Worm (Caenorhabditis elegans): ENCODE data around the gene cdh-12.
A peak's percentile ranks its signal among the peaks of the same experiment; 100 is the strongest.

Gene cdh-12

DNA sequence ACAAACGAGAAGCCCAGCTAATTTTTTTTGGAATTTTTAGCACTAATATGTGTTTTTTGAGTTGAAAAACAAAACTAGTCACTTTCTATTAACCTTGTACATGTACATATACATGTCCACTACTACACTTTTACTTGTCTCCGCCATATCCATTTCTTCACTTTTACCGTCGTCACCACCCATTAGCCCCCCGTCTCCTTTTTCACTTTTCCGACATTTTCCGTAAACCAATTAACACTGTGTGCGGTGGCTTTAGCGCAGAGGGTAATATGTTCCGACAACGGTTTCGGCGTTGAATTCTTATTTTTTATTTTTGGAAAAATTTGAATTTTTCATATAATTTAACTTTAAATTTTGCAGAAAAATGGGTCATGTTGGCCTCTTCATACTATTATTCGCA lies at the start of gene cdh-12:
Gene cdh-12, plus strand, starts transcription at position 365 of the 400 bp plus-strand sequence.
- TF ChIP-seq blmp-1 (tag; optimal IDR thresholded peaks at IDR 0.05) (peak; percentile 97), ama-1 (optimal IDR thresholded peaks at IDR 0.05) (no peak)

DNA sequence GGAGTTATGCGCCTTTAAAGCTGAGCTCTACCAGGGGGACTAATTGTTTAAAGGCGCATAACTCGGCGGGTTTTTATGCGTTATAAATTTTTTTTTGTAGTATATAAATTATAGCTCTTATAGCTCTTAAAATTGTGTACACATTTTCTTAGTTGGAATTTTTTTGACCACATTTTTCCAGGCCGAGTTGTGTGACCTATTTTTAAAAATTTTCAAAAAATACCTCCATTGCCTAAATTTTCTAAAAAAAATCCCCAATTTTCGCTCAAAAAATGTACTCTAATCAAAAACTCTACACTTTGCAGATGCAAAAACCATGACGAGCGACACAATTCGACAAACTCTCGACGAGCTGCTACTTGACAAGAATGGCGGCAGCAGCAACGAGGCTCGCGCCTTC lies 48.9 kb upstream of the cdh-12 start, which contains the start of gene exc-6:
Gene exc-6, plus strand, starts transcription at position 301 of the 400 bp plus-strand sequence.
- TF ChIP-seq isw-1 (GFP tag; IDR thresholded peaks at IDR 0.05) = no peak
- TF ChIP-seq snpc-4 (tag; optimal IDR thresholded peaks at IDR 0.05) = no peak
- TF ChIP-seq sup-37 (GFP tag; optimal IDR thresholded peaks at IDR 0.05) = no peak

DNA sequence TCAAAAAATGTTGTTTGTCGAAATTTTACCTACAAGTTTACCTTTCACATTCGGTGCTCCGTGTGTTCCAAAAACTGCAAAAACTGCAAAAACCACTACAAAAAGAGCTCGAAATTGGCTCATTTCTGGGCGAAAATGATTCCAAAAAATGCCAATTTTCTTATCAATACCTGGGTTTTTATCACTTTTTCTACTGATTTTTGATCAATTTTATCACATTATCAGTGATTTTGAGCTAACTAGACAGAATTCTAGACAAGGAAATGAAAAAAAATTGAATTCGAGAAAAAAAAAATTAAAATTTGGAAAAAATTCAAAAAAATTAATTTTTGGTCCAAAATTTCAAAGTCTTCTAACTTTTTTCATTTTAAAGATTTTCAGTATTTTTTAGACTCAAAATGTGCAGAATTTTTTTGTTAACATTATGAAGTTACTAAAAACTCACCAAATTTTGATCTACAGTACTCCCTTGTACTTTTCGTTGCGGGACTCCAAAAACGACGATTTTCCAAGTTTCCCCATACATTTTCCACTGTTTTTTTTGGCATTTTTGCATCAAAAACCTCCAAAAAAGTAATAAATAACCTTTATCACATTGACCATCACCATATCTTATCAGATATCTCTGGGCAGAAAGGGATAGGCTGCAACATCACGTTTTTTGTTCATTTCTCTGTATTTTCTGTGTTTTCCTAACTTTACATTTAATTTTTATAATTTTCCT lies 35.9 kb upstream of the cdh-12 start, which contains the start of the genes F58B6.1 and acsd-1:
Gene F58B6.1, minus strand, starts transcription at position 133 of the 724 bp plus-strand sequence.
Gene acsd-1, plus strand, starts transcription at position 674 of the 724 bp plus-strand sequence.
- TF ChIP-seq lir-3 (tag; optimal IDR thresholded peaks at IDR 0.05; ENCODE audit: poor library complexity) = no peak
- peak in 1 of 6 experiments; percentile 72 for TF ChIP-seq elt-3 (tag; optimal IDR thresholded peaks at IDR 0.05)
- no peak for TF ChIP-seq sptf-1 (tag; optimal IDR thresholded peaks at IDR 0.05)
- TF ChIP-seq lin-15B (tag; optimal IDR thresholded peaks at IDR 0.05) = no peak
- TF ChIP-seq swsn-7 (tag; optimal IDR thresholded peaks at IDR 0.05) = no peak
- TF ChIP-seq unc-62 (GFP tag; optimal IDR thresholded peaks at IDR 0.05) = no peak
- peak; percentile 22 for TF ChIP-seq blmp-1 (tag; optimal IDR thresholded peaks at IDR 0.05)
- peak; percentile 42 for TF ChIP-seq elt-2 (tag; optimal IDR thresholded peaks at IDR 0.05)

DNA sequence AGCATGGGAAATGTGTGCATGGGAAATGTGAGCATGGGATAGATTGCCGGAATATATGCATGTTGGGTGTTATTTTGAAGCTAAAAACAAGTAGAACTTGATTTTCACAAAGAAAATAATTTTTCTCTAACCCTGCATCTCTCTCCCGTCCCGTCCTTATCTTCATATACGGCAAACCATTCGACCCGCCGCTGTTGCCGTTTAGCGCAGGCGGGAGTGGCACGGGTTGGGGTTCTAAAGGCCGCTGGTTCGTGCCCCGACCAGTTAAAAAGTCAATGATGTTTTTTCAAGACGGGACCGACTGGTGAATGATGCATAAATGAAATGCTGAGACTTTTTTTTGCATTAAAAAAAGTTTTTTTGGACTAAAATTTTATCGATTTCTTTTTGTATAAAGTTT lies 29.6 kb upstream of the cdh-12 start:
- no peak for TF ChIP-seq C04F5.9 (tag; optimal IDR thresholded peaks at IDR 0.05)
- TF ChIP-seq nhr-237 (tag; optimal IDR thresholded peaks at IDR 0.05) = no peak
- peak in 1 of 2 experiments; percentile 46 for TF ChIP-seq lin-35 (GFP tag; optimal IDR thresholded peaks at IDR 0.05)
- TF ChIP-seq ceh-63 (GFP tag; optimal IDR thresholded peaks at IDR 0.05) = no peak
- no peak for TF ChIP-seq nhr-11 (tag; optimal IDR thresholded peaks at IDR 0.05)
- no peak for TF ChIP-seq hlh-4 (tag; optimal IDR thresholded peaks at IDR 0.05)
- TF ChIP-seq snu-23 (GFP tag; optimal IDR thresholded peaks at IDR 0.05) = peak; percentile 31
- no peak for TF ChIP-seq blmp-1 (tag; optimal IDR thresholded peaks at IDR 0.05)
- no peak for TF ChIP-seq elt-3 (tag; optimal IDR thresholded peaks at IDR 0.05)
- no peak for TF ChIP-seq ceh-8 (GFP tag; optimal IDR thresholded peaks at IDR 0.05)
- peak; percentile 58 for TF ChIP-seq nhr-85 (tag)
- TF ChIP-seq ztf-4 (tag; optimal IDR thresholded peaks at IDR 0.05) = no peak
- no peak for TF ChIP-seq isw-1 (GFP tag; IDR thresholded peaks at IDR 0.05)
- TF ChIP-seq C16A3.4 (tag; optimal IDR thresholded peaks at IDR 0.05) = no peak
- TF ChIP-seq ama-1 (optimal IDR thresholded peaks at IDR 0.05) = no peak
- TF ChIP-seq ceh-82 (tag; optimal IDR thresholded peaks at IDR 0.05) = peak in 1 of 3 experiments; percentile 15
- TF ChIP-seq grh-1 (GFP tag; IDR thresholded peaks at IDR 0.05) = no peak
- peak in 1 of 3 experiments; percentile 9 for TF ChIP-seq dpl-1 (GFP tag; optimal IDR thresholded peaks at IDR 0.05)
- TF ChIP-seq nhr-47 (tag; optimal IDR thresholded peaks at IDR 0.05) = peak; percentile 25
- TF ChIP-seq nhr-12 (tag; optimal IDR thresholded peaks at IDR 0.05) = no peak
- TF ChIP-seq ets-5 (GFP tag; IDR thresholded peaks at IDR 0.05) = no peak
- no peak for TF ChIP-seq fkh-10 (GFP tag; optimal IDR thresholded peaks at IDR 0.05)
- no peak for TF ChIP-seq swsn-7 (tag; optimal IDR thresholded peaks at IDR 0.05)
- no peak for TF ChIP-seq nhr-71 (tag; optimal IDR thresholded peaks at IDR 0.05)
- TF ChIP-seq ces-1 (GFP tag; optimal IDR thresholded peaks at IDR 0.05) = no peak
- TF ChIP-seq lir-3 (tag; optimal IDR thresholded peaks at IDR 0.05; ENCODE audit: poor library complexity) = no peak
- TF ChIP-seq zip-4 (GFP tag; optimal IDR thresholded peaks at IDR 0.05) = no peak
- no peak for TF ChIP-seq mef-2 (tag; optimal IDR thresholded peaks at IDR 0.05)
- no peak for TF ChIP-seq pax-3 (tag; optimal IDR thresholded peaks at IDR 0.05)
- TF ChIP-seq irx-1 (tag; optimal IDR thresholded peaks at IDR 0.05) = no peak
- TF ChIP-seq efl-1 (optimal IDR thresholded peaks at IDR 0.05) = peak in 1 of 2 experiments; percentile 33
- peak in 1 of 2 experiments; percentile 90 for TF ChIP-seq efl-1 (GFP tag; optimal IDR thresholded peaks at IDR 0.05 in 1 of 2)
- peak; percentile 14 for TF ChIP-seq rnt-1 (tag; optimal IDR thresholded peaks at IDR 0.05)
- TF ChIP-seq mep-1 (tag; optimal IDR thresholded peaks at IDR 0.05) = peak; percentile 50
- TF ChIP-seq tbx-2 (tag; optimal IDR thresholded peaks at IDR 0.05) = no peak
- no peak for TF ChIP-seq snpc-4 (tag; optimal IDR thresholded peaks at IDR 0.05)
- no peak for TF ChIP-seq nhr-76 (tag; optimal IDR thresholded peaks at IDR 0.05)
- peak in 1 of 2 experiments; percentile 49 for TF ChIP-seq lsy-2 (tag; optimal IDR thresholded peaks at IDR 0.05)
- peak; percentile 7 for TF ChIP-seq elt-2 (tag; optimal IDR thresholded peaks at IDR 0.05)
- no peak for TF ChIP-seq alr-1 (tag; optimal IDR thresholded peaks at IDR 0.05; ENCODE audit: borderline replicate concordance)
